Fruit fly (Drosophila melanogaster) whole organism, embryonic: ENCODE measurements around the gene CG15922.

Experiments
- Abd-B ChIP-seq: fragments of 200-800 bp; sonication (Bioruptor generic); optimal IDR thresholded peaks from 2 replicates; lab custom pipeline; 2018; ENCODE audit warnings: missing biosample characterization, mild to moderate bottlenecking, missing genetic modification characterization, moderate library complexity
- Ada2b ChIP-seq: fragments of 200-800 bp; sonication (Bioruptor generic); IDR thresholded peaks from 2 replicates; pipeline ENCODE4 v1.3.6; 2022; ENCODE audit warnings: missing biosample characterization, missing genetic modification characterization
- Atf-2 ChIP-seq: fragments of 200-800 bp; sonication (Bioruptor generic); optimal IDR thresholded peaks from 2 replicates; lab custom pipeline; 2016; ENCODE audit warnings: missing biosample characterization, missing genetic modification characterization
- CG1024 ChIP-seq: fragments of 200-800 bp; sonication (Bioruptor generic); IDR thresholded peaks from 2 replicates; pipeline ENCODE4 v1.3.6; 2022; ENCODE audit warnings: missing biosample characterization, missing genetic modification characterization
- CG12219 ChIP-seq: fragments of 200-800 bp; sonication (Bioruptor generic); optimal IDR thresholded peaks from 3 replicates; lab custom pipeline; 2018; ENCODE audit warnings: missing biosample characterization, mild to moderate bottlenecking, missing genetic modification characterization
- CG15011 ChIP-seq: fragments of 200-800 bp; sonication (Bioruptor generic); optimal IDR thresholded peaks from 3 replicates; lab custom pipeline; 2018; ENCODE audit warnings: missing biosample characterization, mild to moderate bottlenecking, missing genetic modification characterization
- CG1603 ChIP-seq: fragments of 200-800 bp; sonication (Bioruptor generic); optimal IDR thresholded peaks from 2 replicates; lab custom pipeline; 2019; ENCODE audit warnings: missing biosample characterization, mild to moderate bottlenecking, missing genetic modification characterization, moderate library complexity
- CG1647 ChIP-seq: fragments of 200-800 bp; sonication (Bioruptor generic); optimal IDR thresholded peaks from 3 replicates; lab custom pipeline; 2016; ENCODE audit warnings: missing biosample characterization, missing genetic modification characterization
- CG17186 ChIP-seq: fragments of 200-800 bp; sonication (Bioruptor generic); optimal IDR thresholded peaks from 3 replicates; lab custom pipeline; 2017; ENCODE audit warnings: missing biosample characterization, missing genetic modification reagents, missing genetic modification characterization
- CG18599 ChIP-seq: fragments of 200-800 bp; sonication (Bioruptor generic); optimal IDR thresholded peaks from 3 replicates; lab custom pipeline; 2017; ENCODE audit warnings: missing biosample characterization, missing genetic modification characterization, mild to moderate bottlenecking, moderate library complexity, missing genetic modification reagents
- CG2116 ChIP-seq: fragments of 200-800 bp; sonication (Bioruptor generic); optimal IDR thresholded peaks from 3 replicates; lab custom pipeline; 2018; ENCODE audit warnings: missing biosample characterization, mild to moderate bottlenecking, missing genetic modification characterization
- CG32772 ChIP-seq: fragments of 200-800 bp; sonication (Bioruptor generic); IDR thresholded peaks from 2 replicates; pipeline ENCODE4 v1.3.6; 2022; ENCODE audit warnings: missing biosample characterization, missing genetic modification characterization
- CG3726 ChIP-seq: fragments of 200-800 bp; sonication (Bioruptor generic); IDR thresholded peaks from 3 replicates; pipeline ENCODE4, ENCODE4 v1.3.6; 2022; ENCODE audit warnings: missing biosample characterization, missing genetic modification characterization
- CG3847 ChIP-seq: fragments of 200-800 bp; sonication (Bioruptor generic); IDR thresholded peaks from 2 replicates; pipeline ENCODE4 v1.3.6; 2022; ENCODE audit warnings: missing biosample characterization, missing genetic modification characterization
- CG4820 ChIP-seq: fragments of 200-800 bp; sonication (Bioruptor generic); optimal IDR thresholded peaks from 3 replicates; lab custom pipeline; 2016; ENCODE audit warnings: missing biosample characterization, missing genetic modification characterization
- CG6175 ChIP-seq: fragments of 200-800 bp; sonication (Bioruptor generic); IDR thresholded peaks from 3 replicates; pipeline ENCODE4 v1.3.6; 2022; ENCODE audit warnings: missing biosample characterization, missing genetic modification characterization
- CG6765 ChIP-seq: fragments of 200-800 bp; sonication (Bioruptor generic); optimal IDR thresholded peaks from 3 replicates; lab custom pipeline; 2017; ENCODE audit warnings: missing biosample characterization, mild to moderate bottlenecking, missing genetic modification characterization
- CG6854 ChIP-seq: fragments of 200-800 bp; sonication (Bioruptor generic); optimal IDR thresholded peaks from 3 replicates; lab custom pipeline; 2017; ENCODE audit warnings: missing biosample characterization, mild to moderate bottlenecking, missing genetic modification characterization
- CG7786 ChIP-seq: fragments of 200-800 bp; sonication (Bioruptor generic); optimal IDR thresholded peaks from 2 replicates; lab custom pipeline; 2016; ENCODE audit warnings: missing biosample characterization, missing genetic modification characterization
- CG7928 ChIP-seq: fragments of 200-800 bp; sonication (Bioruptor generic); optimal IDR thresholded peaks from 2 replicates; lab custom pipeline; 2017; ENCODE audit warnings: missing biosample characterization, mild to moderate bottlenecking, missing genetic modification characterization
- CG8359 ChIP-seq: fragments of 200-800 bp; sonication (Bioruptor generic); optimal IDR thresholded peaks from 2 replicates; lab custom pipeline; 2017; ENCODE audit warnings: missing biosample characterization, mild to moderate bottlenecking, missing genetic modification characterization, borderline replicate concordance
- CHES-1-like ChIP-seq: fragments of 200-800 bp; sonication (Bioruptor generic); optimal IDR thresholded peaks from 2 replicates; lab custom pipeline; 2016; ENCODE audit warnings: missing biosample characterization, missing genetic modification characterization
- CTCF ChIP-seq: fragments of 200-800 bp; sonication (Bioruptor generic); optimal IDR thresholded peaks from 2 replicates; lab custom pipeline; 2017; ENCODE audit warnings: missing biosample characterization, mild to moderate bottlenecking, missing genetic modification characterization, moderate library complexity
- D ChIP-seq, 2 experiments: fragments of 200-800 bp in 1 of 2; fragments of >200 bp in 1 of 2; sonication (Bioruptor generic) in 1 of 2; optimal IDR thresholded peaks; 2 replicates in 1 of 2; 3 replicates in 1 of 2; lab custom pipeline; 2017; ENCODE audit warnings: mild to moderate bottlenecking in 1 of 2, missing biosample characterization in 1 of 2, missing genetic modification characterization in 1 of 2, missing genetic modification reagents in 1 of 2
- D19A ChIP-seq: fragments of 200-800 bp; optimal IDR thresholded peaks from 3 replicates; lab custom pipeline; 2019; ENCODE audit warnings: missing biosample characterization, mild to moderate bottlenecking, missing genetic modification characterization, moderate library complexity
- Dip3 ChIP-seq: fragments of 200-800 bp; sonication (Bioruptor generic); optimal IDR thresholded peaks from 3 replicates; lab custom pipeline; 2016; ENCODE audit warnings: missing biosample characterization, missing genetic modification characterization
- Dref ChIP-seq: fragments of 200-800 bp; sonication (Bioruptor generic); IDR thresholded peaks from 2 replicates; pipeline ENCODE4 v1.3.6; 2022; ENCODE audit warnings: missing biosample characterization, missing genetic modification characterization
- HmgD ChIP-seq: fragments of 200-800 bp; sonication (Bioruptor generic); optimal IDR thresholded peaks from 3 replicates; lab custom pipeline; 2016; ENCODE audit warnings: missing biosample characterization, missing genetic modification characterization
- Hr39 ChIP-seq: fragments of >200 bp; optimal IDR thresholded peaks from 2 replicates; lab custom pipeline; 2017
- Mes4 ChIP-seq: fragments of 200-800 bp; sonication (Bioruptor generic); optimal IDR thresholded peaks from 2 replicates; lab custom pipeline; 2016; ENCODE audit warnings: missing biosample characterization, missing genetic modification characterization
- Rfx ChIP-seq: fragments of 200-800 bp; sonication (Bioruptor generic); IDR thresholded peaks from 2 replicates; pipeline ENCODE4 v1.3.6; 2022; ENCODE audit warnings: missing biosample characterization, missing genetic modification characterization
- Six4 ChIP-seq: fragments of 200-800 bp; sonication (Bioruptor generic); optimal IDR thresholded peaks from 2 replicates; lab custom pipeline; 2016; ENCODE audit warnings: missing biosample characterization, missing genetic modification characterization
- Sox102F ChIP-seq: fragments of 200-800 bp; sonication (Bioruptor generic); optimal IDR thresholded peaks from 2 replicates; lab custom pipeline; 2018; ENCODE audit warnings: missing biosample characterization, mild to moderate bottlenecking, missing genetic modification characterization, moderate library complexity
- ase ChIP-seq: fragments of 200-800 bp; sonication (Bioruptor generic); IDR thresholded peaks from 3 replicates; pipeline ENCODE4 v1.3.6; 2022; ENCODE audit warnings: missing biosample characterization, missing genetic modification characterization
- bcd ChIP-seq: fragments of 200-800 bp; sonication (Bioruptor generic); optimal IDR thresholded peaks from 2 replicates; lab custom pipeline; 2017; ENCODE audit warnings: missing biosample characterization, mild to moderate bottlenecking, missing genetic modification characterization
- dm ChIP-seq: fragments of 200-800 bp; sonication (Bioruptor generic); optimal IDR thresholded peaks from 3 replicates; lab custom pipeline; 2016; ENCODE audit warnings: missing biosample characterization, missing genetic modification characterization
- emc ChIP-seq: fragments of 200-800 bp; sonication (Bioruptor generic); optimal IDR thresholded peaks from 2 replicates; lab custom pipeline; 2016; ENCODE audit warnings: missing biosample characterization, missing genetic modification characterization
- gcm2 ChIP-seq: fragments of 200-800 bp; sonication (Bioruptor generic); optimal IDR thresholded peaks from 2 replicates; lab custom pipeline; 2016; ENCODE audit warnings: missing biosample characterization, missing genetic modification characterization
- gfzf ChIP-seq: fragments of 200-800 bp; sonication (Bioruptor generic); optimal IDR thresholded peaks from 2 replicates; lab custom pipeline; 2016; ENCODE audit warnings: missing biosample characterization, mild to moderate bottlenecking, missing genetic modification characterization, moderate library complexity
- ham ChIP-seq: fragments of 200-800 bp; sonication (Bioruptor generic); IDR thresholded peaks from 2 replicates; pipeline ENCODE4 v1.3.6; 2022; ENCODE audit warnings: missing biosample characterization, missing genetic modification characterization
- luna ChIP-seq: fragments of 200-800 bp; sonication (Bioruptor generic); optimal IDR thresholded peaks from 2 replicates; lab custom pipeline; 2016; ENCODE audit warnings: missing biosample characterization, missing genetic modification characterization
- org-1 ChIP-seq: fragments of 200-800 bp; sonication (Bioruptor generic); optimal IDR thresholded peaks from 2 replicates; lab custom pipeline; 2017; ENCODE audit warnings: missing biosample characterization, missing genetic modification characterization
- psq ChIP-seq: fragments of 200-800 bp; sonication (Bioruptor generic); optimal IDR thresholded peaks from 2 replicates; lab custom pipeline; 2017; ENCODE audit warnings: missing biosample characterization, missing genetic modification characterization
- repo ChIP-seq: fragments of 200-800 bp; sonication (Bioruptor generic); optimal IDR thresholded peaks from 2 replicates; lab custom pipeline; 2016; ENCODE audit warnings: missing biosample characterization, missing genetic modification characterization
- salm ChIP-seq: fragments of 200-800 bp; sonication (Bioruptor generic); optimal IDR thresholded peaks from 2 replicates; lab custom pipeline; 2018; ENCODE audit warnings: missing biosample characterization, mild to moderate bottlenecking, missing genetic modification characterization
- sc ChIP-seq, 3 experiments: fragments of >200 bp in 2 of 3; fragments of 200-800 bp in 1 of 3; sonication (Bioruptor generic) in 1 of 3; optimal IDR thresholded peaks; 2 replicates in 2 of 3; 3 replicates in 1 of 3; lab custom pipeline; 2017; ENCODE audit warnings: mild to moderate bottlenecking in 1 of 3, missing biosample characterization in 1 of 3, missing genetic modification characterization in 1 of 3, missing genetic modification reagents in 1 of 3
- slp2 ChIP-seq: fragments of 200-800 bp; sonication (Bioruptor generic); optimal IDR thresholded peaks from 2 replicates; lab custom pipeline; 2016; ENCODE audit warnings: missing biosample characterization, missing genetic modification characterization
- tll ChIP-seq, 2 experiments: fragments of 200-800 bp in 1 of 2; fragments of >200 bp in 1 of 2; sonication (Bioruptor generic) in 1 of 2; optimal IDR thresholded peaks; 2 replicates each; lab custom pipeline; 2017 to 2019; ENCODE audit warnings: missing biosample characterization in 2 of 2, missing genetic modification characterization in 2 of 2, mild to moderate bottlenecking in 1 of 2, moderate library complexity in 1 of 2
- vfl ChIP-seq: fragments of 200-800 bp; sonication (Bioruptor generic); optimal IDR thresholded peaks from 2 replicates; lab custom pipeline; 2016; ENCODE audit warnings: missing biosample characterization, missing genetic modification characterization
- zfh2 ChIP-seq: fragments of 200-800 bp; sonication (Bioruptor generic); optimal IDR thresholded peaks from 2 replicates; lab custom pipeline; 2016; ENCODE audit warnings: missing biosample characterization, missing genetic modification characterization

The CG15922 gene

dm6 chr3R:20542283-20543144 lies 17.6 kb downstream of the CG15922 start (continued):
- no peak for TF ChIP-seq repo (GFP tag; lab: Kevin White, UChicago)
- TF ChIP-seq CG12219 (GFP tag; lab: Kevin White, UChicago), result peak; percentile 41
- peak; percentile 33 for TF ChIP-seq Sox102F (GFP tag; lab: Kevin White, UChicago)
- TF ChIP-seq CG3726 (GFP tag; lab: Robert Waterston, UW), result no peak
- TF ChIP-seq Mes4 (GFP tag; lab: Kevin White, UChicago), result peak; percentile 18
- TF ChIP-seq emc (GFP tag; lab: Kevin White, UChicago), result no peak
- TF ChIP-seq vfl, result no peak
- TF ChIP-seq HmgD (GFP tag; lab: Kevin White, UChicago), result no peak
- no peak for TF ChIP-seq CG6175 (GFP tag; lab: Robert Waterston, UW)
- TF ChIP-seq salm, result peak; percentile 4
- no peak for TF ChIP-seq sc (optimal IDR thresholded peaks at IDR 0.05; lab: Kevin White, UChicago)
- TF ChIP-seq sc (GFP tag; optimal IDR thresholded peaks at IDR 0.05; lab: Kevin White, UChicago), result peak; percentile 14
- no peak for TF ChIP-seq CG7928
- no peak for TF ChIP-seq zfh2
- peak; percentile 34 for TF ChIP-seq Six4 (GFP tag; lab: Kevin White, UChicago)
- TF ChIP-seq CG1024, result no peak
- TF ChIP-seq CG6765 (GFP tag; lab: Kevin White, UChicago), result no peak
- TF ChIP-seq tll (GFP tag; optimal IDR thresholded peaks at IDR 0.05; lab: Kevin White, UChicago), result no peak
- no peak for TF ChIP-seq slp2 (GFP tag; lab: Kevin White, UChicago)
- peak; percentile 30 for TF ChIP-seq D19A (tag; lab: Kevin White, UChicago)
- no peak for TF ChIP-seq CG1647 (GFP tag; lab: Kevin White, UChicago)
- peak; percentile 33 for TF ChIP-seq org-1
- TF ChIP-seq CG1603 (tag; lab: Kevin White, UChicago), result peak; percentile 48
- no peak for TF ChIP-seq CTCF (GFP tag; lab: Kevin White, UChicago)
- TF ChIP-seq CG32772 (GFP tag; lab: Robert Waterston, UW), result no peak
- TF ChIP-seq Atf-2 (GFP tag; lab: Kevin White, UChicago), result peak; percentile 20
- no peak for TF ChIP-seq ase (GFP tag; lab: Robert Waterston, UW)
- TF ChIP-seq gcm2 (GFP tag; lab: Kevin White, UChicago), result no peak
- TF ChIP-seq gfzf (GFP tag; lab: Kevin White, UChicago), result no peak
- no peak for TF ChIP-seq bcd
- no peak for TF ChIP-seq Dip3 (GFP tag; lab: Kevin White, UChicago)
- no peak; the same call in 1 of the 2 replicates for TF ChIP-seq Rfx (GFP tag; lab: Robert Waterston, UW)
- peak; percentile 63 for TF ChIP-seq CG15011 (GFP tag; lab: Kevin White, UChicago)
- no peak for TF ChIP-seq CG4820 (GFP tag; lab: Kevin White, UChicago)
- no peak for TF ChIP-seq Hr39 (lab: Kevin White, UChicago)
- peak; percentile 13 for TF ChIP-seq CG6854 (GFP tag; lab: Kevin White, UChicago)
- TF ChIP-seq CG18599, result no peak
- TF ChIP-seq CG7786, result no peak
- no peak for TF ChIP-seq dm (GFP tag; lab: Kevin White, UChicago)
- no peak for TF ChIP-seq ham (GFP tag; lab: Robert Waterston, UW)
- no peak for TF ChIP-seq CHES-1-like (GFP tag; lab: Kevin White, UChicago)
- TF ChIP-seq Dref (GFP tag; lab: Robert Waterston, UW), result no peak
- no peak for TF ChIP-seq psq (GFP tag; lab: Kevin White, UChicago)
- no peak for TF ChIP-seq luna (GFP tag; lab: Kevin White, UChicago)
- peak; percentile 21 for TF ChIP-seq CG2116 (GFP tag; lab: Kevin White, UChicago)
- TF ChIP-seq CG8359 (GFP tag; lab: Kevin White, UChicago), result peak; percentile 5
- no peak for TF ChIP-seq CG3847 (GFP tag; lab: Robert Waterston, UW)
- TF ChIP-seq Abd-B (GFP tag; lab: Kevin White, UChicago), result no peak
- TF ChIP-seq D (optimal IDR thresholded peaks at IDR 0.05; lab: Kevin White, UChicago), result no peak
- peak; percentile 58 for TF ChIP-seq D (GFP tag; optimal IDR thresholded peaks at IDR 0.05; lab: Kevin White, UChicago)
- no peak for TF ChIP-seq Ada2b (GFP tag; lab: Robert Waterston, UW)
- no peak for TF ChIP-seq CG17186
